Worm (Caenorhabditis elegans) whole organism, mixed stage, embryonic: ENCODE data around the gene igdb-3.

Experiments
- M03D4.4 ChIP-seq: sonication (generic microtip); optimal IDR thresholded peaks from 2 replicates; lab custom pipeline; 2017; ENCODE audit warnings: mild to moderate bottlenecking, missing genetic modification characterization, missing compliant biosample characterization
- cnd-1 ChIP-seq: fragments of 200-800 bp; sonication (Bioruptor generic); optimal IDR thresholded peaks from 2 replicates; lab custom pipeline; 2018; ENCODE audit warnings: mild to moderate bottlenecking, missing genetic modification characterization, missing compliant biosample characterization
- nhr-76 ChIP-seq: sonication (generic microtip); optimal IDR thresholded peaks from 2 replicates; lab custom pipeline; 2017; ENCODE audit warnings: missing biosample characterization, missing genetic modification characterization
- tbx-8 ChIP-seq: fragments of 200-800 bp; sonication (Bioruptor generic); optimal IDR thresholded peaks from 2 replicates; lab custom pipeline; 2018; ENCODE audit warnings: mild to moderate bottlenecking, missing genetic modification characterization, moderate library complexity, missing compliant biosample characterization
- unc-39 ChIP-seq: fragments of 150-350 bp; optimal IDR thresholded peaks from 2 replicates; lab custom pipeline; 2014; ENCODE audit warnings: missing biosample characterization, missing genetic modification characterization
- unc-62 ChIP-seq: fragments of 150-350 bp; optimal IDR thresholded peaks from 2 replicates; lab custom pipeline; 2014; ENCODE audit warnings: missing biosample characterization, missing genetic modification reagents, missing genetic modification characterization

DNA sequence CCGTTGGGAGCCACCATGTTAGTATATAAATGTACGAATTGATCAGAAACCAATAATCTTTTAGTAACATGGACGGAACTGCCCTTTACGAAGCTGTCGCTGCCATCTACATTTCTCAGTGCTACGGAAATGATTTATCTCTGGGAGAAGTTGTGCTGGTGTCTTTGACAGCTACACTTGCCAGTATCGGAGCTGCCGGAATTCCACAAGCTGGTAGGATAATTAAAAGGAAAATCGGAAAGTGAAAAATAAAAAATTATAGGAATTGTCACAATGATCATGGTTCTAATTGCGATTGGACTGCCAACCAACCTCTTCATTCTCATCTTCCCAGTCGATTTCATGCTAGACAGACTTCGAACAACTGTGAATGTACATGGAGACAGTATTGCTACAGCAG, 20.6 kb downstream of the igdb-3 start:
- TF ChIP-seq tbx-8 (GFP tag; lab: Kevin White, UChicago) (no peak), M03D4.4 (tag; lab: Kevin White, UChicago) (no peak), unc-62 (GFP tag; lab: Kevin White, UChicago) (no peak), nhr-76 (tag; lab: Kevin White, UChicago) (no peak), cnd-1 (tag; lab: Kevin White, UChicago) (no peak), unc-39 (tag; lab: Kevin White, UChicago) (no peak)
